Worm (Caenorhabditis elegans) whole organism, midembryonic: ENCODE results near the gene ttx-1.
A peak's percentile ranks its signal among the peaks of the same experiment; 100 is the strongest.

Experiments used
- T22C8.4 ChIP-seq: fragments of 200-800 bp; sonication (Bioruptor generic); IDR thresholded peaks from 2 replicates; pipeline ENCODE4 v1.3.6; 2022; ENCODE audit warnings: missing genetic modification characterization, missing compliant biosample characterization
- cog-1 ChIP-seq: sonication (generic microtip); optimal IDR thresholded peaks from 2 replicates; lab custom pipeline; 2016; ENCODE audit warnings: missing genetic modification characterization, missing compliant biosample characterization
- flt-1 ChIP-seq: fragments of 200-800 bp; sonication (Bioruptor generic); IDR thresholded peaks from 2 replicates; pipeline ENCODE4 v1.3.6; 2022; ENCODE audit warnings: missing genetic modification characterization, missing compliant biosample characterization
- klf-2 ChIP-seq: fragments of 200-800 bp; sonication (Bioruptor generic); conservative IDR thresholded peaks from 2 replicates; pipeline ENCODE4 v1.3.6; 2022; ENCODE audit warnings: missing genetic modification reagents, missing genetic modification characterization, missing compliant biosample characterization
- med-1 ChIP-seq: sonication (generic microtip); optimal IDR thresholded peaks from 2 replicates; lab custom pipeline; 2017; ENCODE audit warnings: missing genetic modification characterization, mild to moderate bottlenecking, missing compliant biosample characterization, antibody characterized with exemption, missing genetic modification reagents; ENCODE audit not compliant: insufficient read depth
- ref-1 ChIP-seq: fragments of 200-800 bp; sonication (Bioruptor generic); conservative IDR thresholded peaks from 2 replicates; pipeline ENCODE4 v1.3.6; 2022; ENCODE audit warnings: missing genetic modification reagents, missing genetic modification characterization, missing compliant biosample characterization
- tab-1 ChIP-seq: fragments of 200-800 bp; sonication (Bioruptor generic); IDR thresholded peaks from 2 replicates; pipeline ENCODE4 v1.3.6; 2022; ENCODE audit warnings: missing genetic modification characterization, missing compliant biosample characterization
- ztf-23 ChIP-seq: fragments of 200-800 bp; sonication (Bioruptor generic); IDR thresholded peaks from 2 replicates; pipeline ENCODE4 v1.3.6; 2022; ENCODE audit warnings: missing genetic modification reagents, missing genetic modification characterization, missing compliant biosample characterization
- ztf-29 ChIP-seq: fragments of 200-800 bp; sonication (Bioruptor generic); IDR thresholded peaks from 2 replicates; pipeline ENCODE4 v1.3.6; 2022; ENCODE audit warnings: missing genetic modification reagents, missing genetic modification characterization, missing compliant biosample characterization

ttx-1 gene

DNA sequence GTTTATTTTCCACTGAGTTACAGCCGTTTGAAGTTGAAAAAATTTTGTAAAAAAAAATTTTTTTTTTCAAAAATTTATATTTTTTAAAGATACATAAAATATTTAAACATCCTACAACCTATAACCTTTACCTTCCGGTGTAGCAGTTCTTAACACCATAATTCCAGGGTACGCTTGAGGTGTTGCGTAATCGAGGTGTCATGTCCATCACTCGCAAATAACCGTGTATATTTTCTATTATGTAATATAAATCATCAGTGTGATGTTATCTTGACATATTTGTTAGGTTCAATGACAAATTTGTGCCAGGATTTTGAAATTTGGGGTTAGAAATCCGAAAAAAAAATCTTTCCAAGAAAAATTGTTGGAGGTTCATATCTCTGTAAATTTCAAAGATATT lies 3.1 kb upstream of the ttx-1 start:
- TF ChIP-seq flt-1 (GFP tag; lab: Robert Waterston, UW) (no peak), ztf-29 (GFP tag; lab: Robert Waterston, UW) (no peak), ztf-23 (no peak), ref-1 (GFP tag; lab: Robert Waterston, UW) (no peak), klf-2 (GFP tag; lab: Robert Waterston, UW) (no peak), cog-1 (tag; lab: Kevin White, UChicago) (no peak), med-1 (GFP tag; lab: Kevin White, UChicago) (no peak), T22C8.4 (GFP tag; lab: Robert Waterston, UW) (no peak), tab-1 (no peak)

DNA sequence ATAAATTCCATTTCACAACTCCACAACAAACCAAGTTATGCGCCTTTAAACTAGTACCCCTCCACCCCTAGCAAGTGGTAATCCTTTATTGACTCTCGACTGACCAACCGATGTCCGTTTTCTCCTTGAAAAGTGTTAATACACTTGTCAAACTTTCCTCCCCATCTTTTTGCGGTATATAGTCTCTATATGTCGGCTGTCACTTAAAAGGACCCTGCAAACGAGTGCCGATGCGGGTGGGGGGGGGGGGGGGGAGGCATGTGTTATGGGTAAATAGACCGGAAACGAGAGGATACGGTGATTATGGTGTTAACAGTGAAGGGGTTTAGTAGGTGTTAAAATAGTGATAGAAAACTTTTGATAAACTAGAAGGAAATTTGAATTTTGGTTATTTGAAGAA lies 1.1 kb upstream of the ttx-1 start:
- TF ChIP-seq tab-1 (no peak), ztf-23 (no peak), T22C8.4 (GFP tag; lab: Robert Waterston, UW) (no peak), med-1 (GFP tag; lab: Kevin White, UChicago) (no peak), flt-1 (GFP tag; lab: Robert Waterston, UW) (no peak), ref-1 (GFP tag; lab: Robert Waterston, UW) (no peak), ztf-29 (GFP tag; lab: Robert Waterston, UW) (no peak), klf-2 (GFP tag; lab: Robert Waterston, UW) (no peak), cog-1 (tag; lab: Kevin White, UChicago) (no peak)

DNA sequence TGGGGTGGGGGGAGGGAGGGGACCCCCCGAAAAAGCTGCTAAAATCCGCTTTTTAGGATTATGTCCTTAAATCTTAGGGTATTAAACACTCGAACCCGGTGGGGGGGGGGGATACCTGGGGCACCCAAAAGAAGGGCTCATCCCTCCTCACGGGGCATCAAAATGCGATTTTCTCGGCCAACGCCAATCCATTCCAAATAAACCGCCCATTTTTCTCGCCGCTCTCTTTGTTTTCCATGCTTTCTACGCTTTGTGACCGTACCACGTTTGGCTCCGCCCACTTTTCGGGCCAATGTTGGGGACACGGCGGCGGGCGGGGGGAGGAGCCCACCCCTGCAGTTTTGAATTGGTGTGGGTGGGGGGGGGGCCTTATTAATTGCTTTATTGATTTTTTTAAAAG lies 2.5 kb downstream of the ttx-1 start:
- TF ChIP-seq cog-1 (tag; lab: Kevin White, UChicago) (peak; percentile 30), med-1 (GFP tag; lab: Kevin White, UChicago) (no peak), T22C8.4 (GFP tag; lab: Robert Waterston, UW) (peak; percentile 39; the same call in 1 of the 2 replicates), klf-2 (GFP tag; lab: Robert Waterston, UW) (no peak)

DNA sequence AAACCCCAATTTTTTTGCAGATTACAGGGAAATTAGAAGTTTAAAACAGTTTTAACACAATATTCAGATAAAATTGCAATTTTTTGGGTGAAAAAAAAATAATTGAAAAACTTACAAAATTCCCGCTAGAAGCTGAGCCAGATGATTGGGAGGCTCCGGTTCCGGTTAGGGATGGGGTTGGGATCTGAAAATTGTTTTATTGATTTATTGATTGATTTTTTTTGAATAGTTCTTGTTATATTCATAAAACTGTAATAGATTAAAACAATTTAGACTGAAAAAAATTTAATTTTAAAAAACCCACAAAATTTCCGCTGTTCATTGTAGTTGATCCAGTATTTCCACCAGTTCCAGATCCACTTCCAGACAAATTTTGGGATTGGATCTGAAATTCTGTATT lies 4.6 kb downstream of the ttx-1 start:
- TF ChIP-seq tab-1 (no peak), flt-1 (GFP tag; lab: Robert Waterston, UW) (no peak), med-1 (GFP tag; lab: Kevin White, UChicago) (no peak), klf-2 (GFP tag; lab: Robert Waterston, UW) (no peak), T22C8.4 (GFP tag; lab: Robert Waterston, UW) (no peak), ref-1 (GFP tag; lab: Robert Waterston, UW) (no peak), ztf-29 (GFP tag; lab: Robert Waterston, UW) (no peak), cog-1 (tag; lab: Kevin White, UChicago) (no peak), ztf-23 (no peak)

DNA sequence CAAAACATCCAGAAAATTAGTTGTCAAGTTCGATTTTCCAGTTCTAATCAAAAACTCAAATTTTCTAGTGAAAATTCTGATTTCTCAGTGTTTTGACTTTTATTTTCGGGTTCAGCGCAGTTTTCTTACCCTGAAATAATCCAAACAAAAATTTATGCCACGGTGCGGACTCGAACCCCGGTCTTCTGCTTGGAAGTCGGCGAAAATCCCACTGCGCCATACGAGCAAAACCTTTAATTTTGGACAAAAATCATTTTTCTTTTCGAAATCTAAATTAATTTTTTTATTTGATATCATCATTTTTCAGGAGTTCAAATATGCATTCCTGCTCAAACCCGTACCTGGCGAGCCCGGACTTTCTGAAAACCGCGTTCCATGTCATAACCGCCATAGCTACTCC lies 14.9 kb downstream of the ttx-1 start, which contains the start of gene srh-233:
srh-233 (plus strand) TSS at position 301 of the 400 bp plus-strand sequence.
- TF ChIP-seq klf-2 (GFP tag; lab: Robert Waterston, UW): no peak
- no peak for TF ChIP-seq flt-1 (GFP tag; lab: Robert Waterston, UW)
- TF ChIP-seq ztf-29 (GFP tag; lab: Robert Waterston, UW): no peak
- no peak for TF ChIP-seq ref-1 (GFP tag; lab: Robert Waterston, UW)
- TF ChIP-seq med-1 (GFP tag; lab: Kevin White, UChicago): no peak
- no peak for TF ChIP-seq T22C8.4 (GFP tag; lab: Robert Waterston, UW)

DNA sequence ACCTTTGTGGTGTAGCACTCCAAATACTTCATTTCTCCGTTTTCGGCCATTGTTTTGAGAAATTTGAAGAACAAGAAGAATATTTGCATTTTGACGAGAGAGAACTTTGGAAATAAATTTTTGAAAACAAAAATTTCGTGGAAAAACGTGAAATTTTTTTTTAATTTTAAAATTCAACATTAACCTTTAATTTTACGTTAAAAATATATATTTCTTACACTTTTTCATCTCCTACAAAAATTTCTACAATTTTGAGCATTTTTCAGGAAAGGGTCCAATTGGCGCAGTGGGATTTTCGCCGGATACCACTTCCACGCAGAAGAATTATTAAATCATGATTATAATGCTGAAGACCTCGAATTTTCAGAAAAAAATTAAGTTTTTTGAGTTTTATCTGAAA lies 16.7 kb downstream of the ttx-1 start, which contains the start of gene spe-19:
spe-19 (minus strand) TSS at position 101 of the 400 bp plus-strand sequence.
- no peak for TF ChIP-seq klf-2 (GFP tag; lab: Robert Waterston, UW)
- no peak for TF ChIP-seq cog-1 (tag; lab: Kevin White, UChicago)
- TF ChIP-seq tab-1: no peak
- no peak for TF ChIP-seq T22C8.4 (GFP tag; lab: Robert Waterston, UW)
- TF ChIP-seq ztf-29 (GFP tag; lab: Robert Waterston, UW): no peak
- TF ChIP-seq ztf-23: no peak
- no peak for TF ChIP-seq med-1 (GFP tag; lab: Kevin White, UChicago)
- no peak for TF ChIP-seq flt-1 (GFP tag; lab: Robert Waterston, UW)
- TF ChIP-seq ref-1 (GFP tag; lab: Robert Waterston, UW): no peak

DNA sequence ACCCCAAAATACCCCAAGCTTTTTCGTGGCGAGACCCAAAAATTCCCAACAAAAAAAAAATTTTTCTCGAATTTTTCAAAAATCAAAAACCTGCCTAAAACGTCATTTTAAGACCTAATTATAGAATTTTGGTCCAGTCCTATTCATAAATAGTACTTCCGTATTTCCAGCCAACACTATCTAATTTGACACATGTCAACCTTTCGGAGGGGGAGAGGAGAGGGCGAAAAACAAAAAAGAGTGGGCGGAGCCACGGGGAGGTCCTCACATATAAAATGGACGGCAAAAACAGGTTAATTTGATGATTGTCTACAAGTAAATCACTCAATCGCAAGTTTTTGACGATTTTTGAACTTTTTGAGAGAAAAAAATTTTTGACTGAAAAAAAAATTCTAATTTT lies 26.7 kb downstream of the ttx-1 start, which contains the start of gene Y113G7A.16:
Y113G7A.16 (plus strand) TSS at position 301 of the 400 bp plus-strand sequence.
- TF ChIP-seq T22C8.4 (GFP tag; lab: Robert Waterston, UW): no peak
- no peak for TF ChIP-seq klf-2 (GFP tag; lab: Robert Waterston, UW)
- no peak for TF ChIP-seq ztf-29 (GFP tag; lab: Robert Waterston, UW)
- TF ChIP-seq ztf-23: no peak
- TF ChIP-seq med-1 (GFP tag; lab: Kevin White, UChicago): no peak
- no peak for TF ChIP-seq flt-1 (GFP tag; lab: Robert Waterston, UW)
- TF ChIP-seq ref-1 (GFP tag; lab: Robert Waterston, UW): no peak
- no peak for TF ChIP-seq cog-1 (tag; lab: Kevin White, UChicago)
- no peak for TF ChIP-seq tab-1

DNA sequence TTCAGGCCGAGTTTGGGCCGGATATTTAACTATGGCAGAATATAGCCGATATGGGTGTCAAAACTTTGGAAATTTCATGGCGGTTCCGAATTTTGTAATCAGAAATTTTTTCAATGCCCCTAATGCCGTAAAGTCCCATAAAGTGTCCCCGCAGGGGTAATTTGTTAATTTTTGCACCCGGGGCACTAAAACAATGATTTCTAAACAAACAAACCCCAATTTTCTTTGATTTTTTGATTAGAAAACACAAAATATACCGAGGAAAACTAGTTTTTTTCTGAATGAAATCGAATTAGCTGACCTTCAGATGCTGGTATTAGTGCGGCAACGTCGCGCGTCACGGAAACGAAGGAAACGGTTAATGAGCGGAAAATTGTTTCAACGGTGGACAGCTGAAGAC lies 29.1 kb downstream of the ttx-1 start:
- no peak for TF ChIP-seq cog-1 (tag; lab: Kevin White, UChicago)
- no peak for TF ChIP-seq klf-2 (GFP tag; lab: Robert Waterston, UW)
- TF ChIP-seq flt-1 (GFP tag; lab: Robert Waterston, UW): no peak
- TF ChIP-seq tab-1: no peak
- no peak for TF ChIP-seq T22C8.4 (GFP tag; lab: Robert Waterston, UW)
- no peak for TF ChIP-seq ztf-29 (GFP tag; lab: Robert Waterston, UW)
- TF ChIP-seq ztf-23: no peak
- TF ChIP-seq ref-1 (GFP tag; lab: Robert Waterston, UW): no peak
- TF ChIP-seq med-1 (GFP tag; lab: Kevin White, UChicago): no peak

DNA sequence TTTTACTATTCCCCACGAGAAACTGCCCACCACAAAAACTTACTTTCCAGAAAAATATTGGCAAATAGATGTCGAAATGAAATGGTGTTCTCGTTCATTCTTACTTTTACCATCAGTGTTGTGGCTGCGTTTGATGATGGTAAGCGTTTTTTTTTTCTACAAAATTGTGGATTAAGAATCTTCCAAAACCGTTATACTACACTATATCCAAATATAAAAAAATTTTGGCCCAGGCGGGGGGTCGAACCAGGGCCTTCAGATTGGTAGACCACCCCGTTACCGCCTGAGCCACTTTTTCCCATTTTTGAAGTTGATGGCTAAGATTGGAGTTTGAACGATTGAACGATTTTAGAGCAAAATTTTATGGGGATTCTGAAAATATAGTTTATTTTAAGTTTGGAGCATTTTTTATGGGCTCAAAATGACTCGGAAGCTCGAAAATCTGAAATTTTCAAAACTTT lies 41.0 kb downstream of the ttx-1 start, which contains the start of gene lgc-55:
lgc-55 (plus strand) TSS at position 51 of the 461 bp plus-strand sequence.
- no peak for TF ChIP-seq klf-2 (GFP tag; lab: Robert Waterston, UW)
- TF ChIP-seq cog-1 (tag; lab: Kevin White, UChicago): no peak
- TF ChIP-seq ref-1 (GFP tag; lab: Robert Waterston, UW): no peak
- TF ChIP-seq ztf-29 (GFP tag; lab: Robert Waterston, UW): no peak
- TF ChIP-seq tab-1: no peak
- TF ChIP-seq T22C8.4 (GFP tag; lab: Robert Waterston, UW): no peak
- no peak for TF ChIP-seq ztf-23
- TF ChIP-seq med-1 (GFP tag; lab: Kevin White, UChicago): no peak
- TF ChIP-seq flt-1 (GFP tag; lab: Robert Waterston, UW): no peak
